Fruit fly (Drosophila melanogaster) S2 (cell line): Measurements from ENCODE around the gene ATPsynB.

Source experiments
- CG8478 ChIP-seq: fragments of >200 bp; optimal IDR thresholded peaks from 2 replicates; lab custom pipeline; 2018
- CTCF ChIP-seq, 2 experiments: fragments of >200 bp; optimal IDR thresholded peaks; 2 replicates each; lab custom pipeline; 2018

- no peak for TF ChIP-seq CG8478 (lab: Kevin White, UChicago)
- no peak for TF ChIP-seq CTCF (optimal IDR thresholded peaks at IDR 0.05; lab: Kevin White, UChicago)
These were observed 32.9 kb upstream of the ATPsynB start, which contains the start of gene Prps for dm6 chr3L:9696650-9697526.
